Worm (Caenorhabditis elegans): ENCODE measurements around the gene C08A9.10.
"Not testable (repeated sequence)": the region's sequence is repeated elsewhere in the genome, so short reads cannot be mapped to it uniquely, and the experiment has no call there.

Gene C08A9.10

DNA sequence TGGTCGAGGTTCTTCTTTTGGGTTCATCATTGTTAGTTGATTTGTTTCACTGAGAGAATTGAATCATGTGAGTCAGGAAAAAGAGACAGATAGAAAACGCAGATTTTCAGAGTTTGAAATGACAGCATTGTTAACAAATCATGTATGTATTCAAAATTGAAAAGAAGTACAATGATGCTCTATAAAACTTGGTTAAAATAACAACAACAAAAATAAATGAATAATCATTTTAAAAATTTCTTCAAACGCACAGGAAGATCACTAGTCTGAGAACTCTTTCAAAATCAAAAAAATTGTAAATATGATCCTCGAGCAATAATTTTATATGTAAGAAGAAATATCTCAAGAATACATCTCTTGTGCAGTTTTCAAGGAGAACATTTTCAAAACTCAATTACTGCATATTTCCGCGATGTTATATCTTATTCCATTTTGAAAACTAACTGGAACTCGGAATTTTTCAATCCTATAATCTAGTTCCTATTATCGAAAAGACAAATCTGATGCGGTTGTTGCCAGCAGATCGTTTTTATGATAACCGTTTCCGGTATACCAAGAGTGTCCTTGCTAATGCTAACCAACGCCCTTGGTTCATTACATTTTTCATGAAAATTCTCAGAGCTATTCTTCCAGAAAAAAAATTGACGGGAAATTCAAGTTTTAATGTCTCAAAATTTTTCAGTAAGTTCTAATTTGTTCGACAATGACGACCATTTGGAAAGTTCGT, 15.7 kb downstream of the C08A9.10 start, which contains the start of gene lido-1:
TSS of gene lido-1 (minus strand) at position 51 of the 727 bp plus-strand sequence.
- TF ChIP-seq mxl-3 (GFP tag; optimal IDR thresholded peaks at IDR 0.05) (no peak), spr-3 (GFP tag; optimal IDR thresholded peaks at IDR 0.05) (no peak), jun-1 (tag; optimal IDR thresholded peaks at IDR 0.05) (no peak), lin-29 (GFP tag; IDR thresholded peaks at IDR 0.05) (no peak), spr-1 (tag; optimal IDR thresholded peaks at IDR 0.05) (no peak), lin-1 (GFP tag; IDR thresholded peaks at IDR 0.05) (no peak), ceh-32 (tag; optimal IDR thresholded peaks at IDR 0.05; ENCODE audit: poor library complexity) (no peak)

DNA sequence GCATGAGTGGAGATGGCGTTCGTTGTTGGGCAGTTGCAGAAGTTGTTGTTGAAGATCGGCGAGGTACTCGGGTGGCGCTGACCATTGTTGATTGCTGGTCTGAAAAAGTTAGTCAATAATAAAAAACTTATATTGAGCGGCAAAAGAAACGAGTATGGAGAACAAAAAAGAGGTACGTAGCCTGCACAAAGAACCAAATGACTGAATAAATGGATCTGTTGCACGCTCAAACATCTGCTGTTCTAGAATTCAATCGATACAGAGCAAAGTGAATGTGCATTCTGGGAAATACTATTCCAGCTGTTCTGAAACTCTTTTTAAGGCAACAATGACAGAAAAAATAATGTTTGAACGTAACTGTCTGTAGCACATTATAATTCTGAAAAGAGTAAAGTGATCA, 19.7 kb downstream of the C08A9.10 start, which contains the start of gene lido-2:
TSS of gene lido-2 (minus strand) at position 101 of the 400 bp plus-strand sequence.
- TF ChIP-seq mdt-29 (GFP tag; IDR thresholded peaks at IDR 0.05), result no peak
- no peak for TF ChIP-seq skn-1 (tag; optimal IDR thresholded peaks at IDR 0.05)
- no peak for TF ChIP-seq Y5F2A.4 (GFP tag; optimal IDR thresholded peaks at IDR 0.05)
- TF ChIP-seq cey-2 (tag; optimal IDR thresholded peaks at IDR 0.05; ENCODE audit: borderline replicate concordance, insufficient read depth), result no peak
- no peak for TF ChIP-seq arid-1 (GFP tag; conservative IDR thresholded peaks at IDR 0.05)
- no peak for TF ChIP-seq hif-1 (tag; optimal IDR thresholded peaks at IDR 0.05)
- no peak for TF ChIP-seq nhr-6 (tag; optimal IDR thresholded peaks at IDR 0.05)
- TF ChIP-seq nhr-77 (tag; optimal IDR thresholded peaks at IDR 0.05), result no peak

DNA sequence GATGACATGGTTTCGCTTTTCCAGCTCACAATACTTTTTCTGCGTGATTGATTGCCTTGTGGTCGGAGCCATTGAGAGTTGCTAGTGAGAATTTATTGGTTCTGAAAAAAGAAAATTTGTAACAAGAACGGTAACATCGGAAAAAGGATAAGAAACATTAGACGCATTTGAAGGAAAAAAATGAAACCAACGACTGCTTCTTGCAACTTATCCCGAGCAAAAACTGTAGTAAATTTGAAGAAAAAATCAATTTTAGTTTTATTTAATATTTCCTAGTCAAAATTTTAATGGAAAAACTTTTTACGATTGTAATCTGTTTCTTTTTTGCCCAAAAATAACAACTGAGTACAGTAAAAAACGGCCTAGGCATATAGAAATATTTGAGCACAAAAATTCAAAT, 26.7 kb downstream of the C08A9.10 start, which contains the start of gene lido-4:
TSS of gene lido-4 (minus strand) at position 101 of the 400 bp plus-strand sequence.
- TF ChIP-seq nhr-48 (tag; optimal IDR thresholded peaks at IDR 0.05), result no peak
- TF ChIP-seq lin-39 (tag; optimal IDR thresholded peaks at IDR 0.05), result no peak
- TF ChIP-seq gei-8 (GFP tag; optimal IDR thresholded peaks at IDR 0.05), result no peak
- TF ChIP-seq arid-1 (GFP tag; conservative IDR thresholded peaks at IDR 0.05), result no peak
- no peak for TF ChIP-seq Y5F2A.4 (GFP tag; optimal IDR thresholded peaks at IDR 0.05)
- no peak for TF ChIP-seq hlh-11 (tag; optimal IDR thresholded peaks at IDR 0.05)
- TF ChIP-seq nhr-10 (tag; optimal IDR thresholded peaks at IDR 0.05), result no peak
- no peak for TF ChIP-seq cey-2 (tag; optimal IDR thresholded peaks at IDR 0.05; ENCODE audit: borderline replicate concordance, insufficient read depth)

DNA sequence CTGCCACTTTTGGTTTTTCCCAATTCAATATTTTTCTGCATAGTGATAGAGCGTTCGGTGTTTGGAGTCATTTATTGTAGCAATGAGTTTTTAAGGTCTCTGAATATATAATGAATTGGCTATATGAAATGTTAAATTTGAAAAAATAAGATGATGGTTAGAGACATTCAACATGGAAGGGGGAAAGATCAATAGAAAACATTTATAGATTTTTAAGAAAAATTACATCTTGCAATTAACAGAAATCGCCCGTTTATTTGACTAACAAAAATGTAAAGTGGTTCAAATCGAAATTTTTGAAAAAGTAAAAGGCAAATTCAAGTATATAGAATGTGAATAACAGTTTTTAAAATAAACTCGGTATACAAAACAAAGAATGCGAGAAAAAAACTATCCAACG, 29.6 kb downstream of the C08A9.10 start, which contains the start of gene lido-5:
TSS of gene lido-5 (minus strand) at position 101 of the 400 bp plus-strand sequence.
- TF ChIP-seq arid-1 (GFP tag; conservative IDR thresholded peaks at IDR 0.05), result no peak
- no peak for TF ChIP-seq mdl-1 (tag; optimal IDR thresholded peaks at IDR 0.05)
- no peak for TF ChIP-seq tra-1 (GFP tag; IDR thresholded peaks at IDR 0.05)
- TF ChIP-seq nhr-111 (GFP tag; optimal IDR thresholded peaks at IDR 0.05), result no peak
- TF ChIP-seq madf-9 (GFP tag; conservative IDR thresholded peaks at IDR 0.05), result no peak

DNA sequence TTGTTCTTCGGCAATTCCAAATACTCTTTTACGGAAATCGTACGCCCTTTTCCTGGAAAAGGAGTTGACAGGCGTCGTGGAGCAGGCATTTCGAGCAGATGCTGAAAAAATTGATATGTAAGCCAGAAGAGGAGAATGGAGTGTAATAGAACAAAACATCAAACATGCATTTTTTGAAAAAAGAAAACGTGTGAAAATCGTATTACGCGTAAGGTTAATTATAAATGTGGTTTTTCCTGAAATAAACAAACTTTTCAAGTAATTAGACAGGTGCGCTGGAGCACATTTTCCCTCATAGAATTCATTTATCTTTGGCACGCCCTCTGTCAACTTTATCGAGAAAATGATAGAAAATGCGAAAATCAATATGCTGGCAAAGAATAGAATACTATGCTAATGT, 34.1 kb downstream of the C08A9.10 start, which contains the start of gene lido-6:
TSS of gene lido-6 (minus strand) at position 101 of the 400 bp plus-strand sequence.
- no peak for TF ChIP-seq madf-5 (GFP tag; IDR thresholded peaks at IDR 0.05)
- TF ChIP-seq zip-11 (GFP tag; IDR thresholded peaks at IDR 0.05), result no peak
- TF ChIP-seq ces-1 (GFP tag; optimal IDR thresholded peaks at IDR 0.05), result no peak
- TF ChIP-seq nhr-11 (tag; optimal IDR thresholded peaks at IDR 0.05), result no peak
- TF ChIP-seq ceh-28 (tag; optimal IDR thresholded peaks at IDR 0.05), result no peak

DNA sequence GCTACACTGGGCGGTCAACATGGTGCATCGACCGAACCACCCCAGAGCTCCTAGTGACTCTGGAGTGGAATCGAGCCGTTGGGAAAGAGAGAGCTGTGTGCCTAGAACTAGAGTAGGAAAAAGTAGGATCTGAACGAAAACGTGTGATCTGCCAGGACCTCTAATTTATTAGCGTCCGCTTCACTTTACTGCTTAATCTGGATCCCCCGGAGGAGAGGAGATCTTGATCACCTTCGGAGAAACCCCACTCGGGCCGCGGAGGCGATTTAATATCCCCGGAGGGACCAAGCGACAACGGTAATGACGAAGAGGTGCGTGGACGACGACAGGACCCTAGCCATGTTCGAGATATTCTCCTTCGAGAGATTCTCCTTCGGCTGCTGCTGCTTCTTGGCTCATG, 36.4 kb downstream of the C08A9.10 start, which contains the start of gene K09E3.2:
TSS of gene K09E3.2 (plus strand) at position 301 of the 400 bp plus-strand sequence.
- TF ChIP-seq ces-1 (GFP tag; optimal IDR thresholded peaks at IDR 0.05); nhr-77 (tag; optimal IDR thresholded peaks at IDR 0.05); ceh-62 (tag; optimal IDR thresholded peaks at IDR 0.05): not testable (repeated sequence)

Measured in whole organism, L4 larva.